Fruit fly (Drosophila melanogaster) whole organism, embryonic: ENCODE measurements around the gene Non3.

Experiments
- Atf-2 ChIP-seq: fragments of 200-800 bp; sonication (Bioruptor generic); optimal IDR thresholded peaks from 2 replicates; lab custom pipeline; 2016; ENCODE audit warnings: missing biosample characterization, missing genetic modification characterization
- CG10147 ChIP-seq: fragments of 200-800 bp; sonication (Bioruptor generic); optimal IDR thresholded peaks from 2 replicates; lab custom pipeline; 2019; ENCODE audit warnings: missing biosample characterization, mild to moderate bottlenecking, missing genetic modification characterization, moderate library complexity
- CG1529 ChIP-seq: fragments of 200-800 bp; sonication (Bioruptor generic); optimal IDR thresholded peaks from 3 replicates; lab custom pipeline; 2018; ENCODE audit warnings: missing biosample characterization, missing genetic modification characterization
- CG4730 ChIP-seq: fragments of 200-800 bp; sonication (Bioruptor generic); IDR thresholded peaks from 2 replicates; pipeline ENCODE4 v1.3.6; 2022; ENCODE audit warnings: missing biosample characterization, missing genetic modification characterization
- Hmx ChIP-seq: fragments of 200-800 bp; sonication (Bioruptor generic); optimal IDR thresholded peaks from 2 replicates; lab custom pipeline; 2016; ENCODE audit warnings: missing biosample characterization, missing genetic modification characterization
- Med ChIP-seq: fragments of 200-800 bp; sonication (Bioruptor generic); peaks from one replicate; lab custom pipeline; 2016; ENCODE audit warnings: missing biosample characterization, missing genetic modification characterization, mild to moderate bottlenecking, inconsistent platforms, moderate library complexity
- chinmo ChIP-seq: fragments of 200-800 bp; sonication (Bioruptor generic); IDR thresholded peaks from 4 replicates; pipeline ENCODE4 v1.3.6; 2022; ENCODE audit warnings: missing biosample characterization, missing genetic modification characterization; ENCODE audit not compliant: partially characterized antibody
- lbe ChIP-seq: fragments of 200-800 bp; sonication (Bioruptor generic); optimal IDR thresholded peaks from 2 replicates; lab custom pipeline; 2016; ENCODE audit warnings: missing biosample characterization, mild to moderate bottlenecking, missing genetic modification characterization
- odd ChIP-seq: fragments of 200-800 bp; sonication (Bioruptor generic); optimal IDR thresholded peaks from 2 replicates; lab custom pipeline; 2017; ENCODE audit warnings: missing biosample characterization, mild to moderate bottlenecking, missing genetic modification characterization

dm6 chr3R:18208479-18208878 lies 15.0 kb upstream of the Non3 start, which contains the start of gene CG44158:
- no peak for TF ChIP-seq odd (GFP tag; lab: Kevin White, UChicago)
- no peak for TF ChIP-seq Med
- TF ChIP-seq Atf-2 = no peak
- TF ChIP-seq CG1529 (GFP tag; lab: Kevin White, UChicago) = no peak
- TF ChIP-seq lbe (GFP tag; lab: Kevin White, UChicago) = no peak
- no peak for TF ChIP-seq Hmx
- TF ChIP-seq CG4730 = no peak
- no peak for TF ChIP-seq chinmo (GFP tag; lab: Robert Waterston, UW)
- no peak for TF ChIP-seq CG10147 (GFP tag; lab: Kevin White, UChicago)
